Fruit fly (Drosophila melanogaster): ENCODE data around the gene CG11134.
A peak's percentile ranks its signal among the peaks of the same experiment; 100 is the strongest.

The CG11134 gene

DNA sequence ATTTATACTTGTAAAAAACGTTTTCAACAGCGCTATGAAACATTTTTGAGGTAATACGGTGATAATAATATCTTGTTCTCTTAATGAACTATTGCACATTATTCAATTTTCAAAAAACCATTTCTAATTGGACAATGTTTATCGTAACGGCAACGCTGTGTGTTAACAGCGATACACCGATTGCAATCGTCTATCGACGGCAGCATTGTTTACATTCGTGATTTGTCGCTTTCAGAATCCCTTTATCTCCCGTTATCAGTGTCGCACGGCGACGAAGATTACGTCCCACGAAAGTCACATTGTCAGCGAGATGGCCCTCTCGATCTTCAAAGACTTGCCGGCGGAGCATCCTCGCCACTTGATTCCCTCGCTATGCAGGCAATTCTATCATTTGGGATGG is at the start of gene CG11134:
CG11134 (plus strand) TSS at position 4 of the 400 bp plus-strand sequence.
- TF ChIP-seq h (optimal IDR thresholded peaks at IDR 0.05) (no peak), insv (optimal IDR thresholded peaks at IDR 0.05) (no peak), Sin3A (optimal IDR thresholded peaks at IDR 0.05) (no peak), psq (optimal IDR thresholded peaks at IDR 0.05) (no peak), ttk (optimal IDR thresholded peaks at IDR 0.05) (no peak), Myc (optimal IDR thresholded peaks at IDR 0.05) (no peak)

DNA sequence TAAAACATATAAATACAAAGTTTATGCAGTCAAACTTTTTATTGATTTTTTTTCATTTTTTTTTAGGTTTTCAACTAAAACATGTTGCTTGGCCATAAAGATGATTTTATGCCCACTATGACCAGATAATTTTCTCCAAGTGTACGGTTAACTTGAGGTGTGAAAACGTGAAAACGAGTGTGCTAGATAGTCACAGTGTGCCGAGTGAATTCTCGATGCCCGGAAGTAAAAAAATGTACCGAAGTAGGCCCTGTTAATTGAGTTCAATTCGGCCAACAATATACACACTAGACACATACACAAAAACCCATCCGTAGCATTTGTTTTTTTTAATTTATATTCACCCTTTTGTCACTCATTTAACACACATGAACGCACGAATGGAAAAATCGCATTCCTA is 45.8 kb upstream of the CG11134 start, which contains the start of gene Nna1:
Nna1 (plus strand) TSS at position 301 of the 400 bp plus-strand sequence.
- TF ChIP-seq h (optimal IDR thresholded peaks at IDR 0.05) = no peak

DNA sequence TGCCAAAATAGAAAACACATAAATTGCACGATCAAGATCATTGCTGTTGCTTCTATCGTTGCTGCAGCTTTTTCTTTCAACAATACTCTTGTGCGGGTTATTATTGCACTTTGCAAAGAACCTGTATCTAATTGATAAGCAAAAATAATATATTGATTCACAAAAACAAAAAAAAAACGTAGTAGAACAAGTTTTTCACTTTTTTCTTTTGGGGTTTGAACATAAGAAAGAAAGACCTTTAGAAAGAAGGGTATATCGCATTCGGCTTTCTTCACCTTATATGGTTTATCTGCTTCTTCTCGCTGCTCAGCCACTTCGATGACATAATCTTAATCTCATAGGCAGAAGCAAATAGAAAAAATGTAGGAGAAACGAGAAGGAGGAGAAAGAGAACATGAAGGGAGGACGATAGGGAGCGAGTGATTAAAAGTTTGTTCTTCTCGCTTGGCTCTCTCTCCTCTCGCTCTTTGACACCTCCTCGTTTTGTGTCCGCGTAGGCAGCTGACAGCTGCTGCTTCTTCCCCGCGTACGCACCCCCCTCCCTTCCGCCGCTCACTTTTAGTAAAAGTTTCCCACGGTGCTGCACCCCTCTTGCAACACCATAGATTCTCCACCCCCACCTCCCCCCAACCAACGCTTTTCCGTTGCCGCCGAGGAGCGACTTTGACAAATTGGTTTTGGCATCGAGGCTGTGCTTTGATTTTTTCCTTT is 38.9 kb upstream of the CG11134 start:
- no peak for TF ChIP-seq psq (optimal IDR thresholded peaks at IDR 0.05)
- TF ChIP-seq h (optimal IDR thresholded peaks at IDR 0.05) = no peak
- TF ChIP-seq insv (optimal IDR thresholded peaks at IDR 0.05) = no peak
- no peak for TF ChIP-seq ttk (optimal IDR thresholded peaks at IDR 0.05)
- no peak for TF ChIP-seq Myc (optimal IDR thresholded peaks at IDR 0.05)
- no peak for TF ChIP-seq Sin3A (optimal IDR thresholded peaks at IDR 0.05)

DNA sequence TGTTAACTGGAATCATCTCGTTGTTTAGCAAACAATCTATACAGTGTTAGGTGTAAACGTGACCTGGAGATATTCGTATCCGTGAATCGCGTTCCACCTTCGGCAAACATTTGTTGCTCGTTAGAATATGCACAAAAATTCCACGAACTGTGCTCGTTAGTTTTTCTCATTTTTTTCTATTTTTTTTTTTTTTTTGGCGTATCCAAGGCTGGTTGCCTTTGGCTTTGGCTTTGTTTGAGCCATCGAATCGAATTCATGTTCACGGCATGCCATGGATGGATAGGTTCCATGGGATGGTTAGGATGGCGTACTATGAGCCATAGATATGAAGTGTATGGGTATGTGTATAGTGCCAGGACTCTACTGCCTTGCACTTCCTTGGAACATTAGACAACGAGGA is 38.1 kb upstream of the CG11134 start:
- TF ChIP-seq Myc (optimal IDR thresholded peaks at IDR 0.05) (no peak), insv (optimal IDR thresholded peaks at IDR 0.05) (no peak), psq (optimal IDR thresholded peaks at IDR 0.05) (no peak), h (optimal IDR thresholded peaks at IDR 0.05) (no peak), ttk (optimal IDR thresholded peaks at IDR 0.05) (no peak), Sin3A (optimal IDR thresholded peaks at IDR 0.05) (no peak)

DNA sequence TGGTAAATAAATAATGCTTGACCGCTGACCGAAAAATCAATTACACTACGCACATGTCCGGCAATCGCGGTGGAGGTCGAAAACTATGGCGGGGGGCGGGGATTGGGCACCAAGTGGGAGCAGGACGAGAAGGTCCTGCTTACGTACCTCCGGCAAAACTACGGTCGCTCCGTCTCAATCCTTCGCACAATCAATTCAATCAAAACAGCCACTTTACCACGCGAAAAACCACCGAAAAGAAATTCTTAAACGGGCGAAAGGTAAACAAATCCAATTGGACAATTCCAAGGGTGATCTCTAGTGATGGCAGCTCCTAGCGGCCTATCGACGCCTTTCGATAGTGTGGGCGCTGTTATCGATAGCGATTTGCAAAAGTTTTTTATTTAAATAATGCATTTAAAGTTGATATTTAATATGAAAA is 19.8 kb upstream of the CG11134 start, which contains the start of gene Nadsyn:
Nadsyn (minus strand) TSS at position 304 of the 421 bp plus-strand sequence.
- no peak for TF ChIP-seq h (optimal IDR thresholded peaks at IDR 0.05)
- no peak for TF ChIP-seq psq (optimal IDR thresholded peaks at IDR 0.05)
- no peak for TF ChIP-seq insv (optimal IDR thresholded peaks at IDR 0.05)
- TF ChIP-seq Myc (optimal IDR thresholded peaks at IDR 0.05) = no peak
- TF ChIP-seq ttk (optimal IDR thresholded peaks at IDR 0.05) = no peak
- TF ChIP-seq Sin3A (optimal IDR thresholded peaks at IDR 0.05) = no peak

DNA sequence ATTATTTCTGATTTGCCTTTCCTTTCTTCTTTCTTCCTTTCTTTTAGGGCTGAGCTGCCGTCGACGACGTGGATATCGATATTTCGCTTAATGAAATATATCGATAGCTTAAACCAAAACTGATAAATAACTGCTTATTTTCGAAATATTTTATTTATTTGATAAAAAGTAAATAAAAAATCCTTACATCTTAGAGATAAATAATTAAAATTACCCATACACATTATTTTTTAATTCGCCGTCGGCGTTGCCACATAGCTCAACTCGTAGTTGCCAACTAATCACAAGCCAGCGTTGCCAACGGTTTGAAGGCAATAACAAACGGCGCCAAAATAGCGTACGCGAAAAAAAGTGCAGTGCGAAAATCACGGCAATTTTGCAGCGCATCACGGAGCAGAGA is 15.8 kb upstream of the CG11134 start, which contains the start of the genes Mrgn1 and mus101:
Mrgn1 (minus strand) TSS at position 44 of the 400 bp plus-strand sequence.
mus101 (plus strand) TSS at position 313 of the 400 bp plus-strand sequence.
- TF ChIP-seq Sin3A (optimal IDR thresholded peaks at IDR 0.05) (no peak), ttk (optimal IDR thresholded peaks at IDR 0.05) (no peak), psq (optimal IDR thresholded peaks at IDR 0.05) (no peak), Myc (optimal IDR thresholded peaks at IDR 0.05) (no peak), insv (optimal IDR thresholded peaks at IDR 0.05) (no peak), h (optimal IDR thresholded peaks at IDR 0.05) (no peak)

DNA sequence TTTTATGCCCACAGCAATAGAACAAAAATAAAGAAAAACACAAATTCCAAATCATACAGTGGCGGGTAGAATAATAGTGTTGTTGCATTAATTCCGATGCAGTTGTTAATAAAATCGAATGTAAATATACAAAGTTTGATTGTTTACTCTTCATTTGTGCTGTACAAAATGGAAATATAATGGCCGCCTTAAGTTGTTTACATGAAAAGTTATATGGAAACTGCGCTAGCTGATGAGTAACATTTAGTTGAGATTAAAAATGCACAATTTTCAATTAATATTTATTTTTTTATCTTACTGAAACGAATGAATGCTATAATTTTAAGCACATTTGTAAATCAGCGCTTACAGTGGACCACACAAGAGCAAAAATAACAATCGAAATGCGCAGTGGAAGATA is 2.9 kb upstream of the CG11134 start:
- no peak for TF ChIP-seq insv (optimal IDR thresholded peaks at IDR 0.05)
- no peak for TF ChIP-seq ttk (optimal IDR thresholded peaks at IDR 0.05)
- no peak for TF ChIP-seq h (optimal IDR thresholded peaks at IDR 0.05)
- no peak for TF ChIP-seq Myc (optimal IDR thresholded peaks at IDR 0.05)
- no peak for TF ChIP-seq Sin3A (optimal IDR thresholded peaks at IDR 0.05)
- no peak for TF ChIP-seq psq (optimal IDR thresholded peaks at IDR 0.05)

DNA sequence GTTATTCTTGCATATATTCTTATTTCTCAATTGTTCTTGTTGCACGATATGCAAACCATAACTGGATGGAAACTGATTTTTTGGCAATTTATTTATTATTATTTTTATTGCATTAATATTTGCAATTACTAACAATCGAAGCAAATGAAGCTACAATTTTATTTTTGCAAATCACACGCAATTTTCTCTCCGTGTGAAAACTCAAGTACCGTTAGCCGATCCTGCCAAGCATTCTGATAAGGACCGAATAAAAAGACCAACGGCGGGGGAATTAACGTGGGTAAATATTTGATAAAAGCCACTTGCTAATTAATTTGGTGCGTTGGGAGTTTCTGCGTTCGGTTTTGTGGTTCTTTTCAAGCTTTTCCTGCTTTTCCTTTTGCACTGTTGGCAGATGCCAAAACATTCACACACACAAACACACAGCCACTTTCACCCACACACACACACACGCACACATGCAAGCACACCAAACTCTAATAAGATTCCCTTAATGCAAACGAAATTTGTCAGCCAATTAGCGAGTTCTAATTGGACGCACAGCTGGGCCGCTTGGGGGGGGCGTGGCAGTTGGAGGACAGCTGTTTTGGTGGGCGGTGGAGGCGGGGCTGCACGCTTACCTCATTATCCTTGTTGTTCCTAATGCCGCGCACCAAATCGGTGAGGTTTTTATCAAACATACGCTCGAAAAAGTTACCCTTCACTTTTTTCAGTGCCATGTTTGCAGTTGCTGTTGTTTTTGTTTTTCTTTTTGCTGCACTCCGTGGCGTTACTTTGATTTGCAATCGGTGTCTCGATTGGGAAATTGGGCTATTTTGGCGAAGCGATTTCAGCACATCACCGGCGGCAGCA is 2.2 kb upstream of the CG11134 start:
- TF ChIP-seq psq (optimal IDR thresholded peaks at IDR 0.05) (no peak), ttk (optimal IDR thresholded peaks at IDR 0.05) (no peak), Sin3A (optimal IDR thresholded peaks at IDR 0.05) (no peak), Myc (optimal IDR thresholded peaks at IDR 0.05) (no peak), h (optimal IDR thresholded peaks at IDR 0.05) (no peak), insv (optimal IDR thresholded peaks at IDR 0.05) (no peak)

DNA sequence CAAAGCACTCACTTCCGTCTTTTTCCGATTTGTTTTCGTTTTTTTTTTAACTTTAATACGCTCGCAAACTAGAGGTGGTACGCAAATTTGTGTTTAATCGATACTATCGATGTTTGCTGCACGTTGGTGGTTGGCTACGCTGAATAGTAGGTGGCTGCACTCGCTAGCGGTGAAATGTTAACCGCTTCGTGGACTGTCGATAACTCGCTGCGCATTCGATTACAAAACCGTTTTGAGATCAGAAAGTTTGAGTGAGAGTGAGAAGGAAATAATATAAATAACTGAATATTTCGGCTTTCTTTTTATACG is 1.6 kb upstream of the CG11134 start, which contains the start of gene g:
g (minus strand) TSS at position 105 of the 309 bp plus-strand sequence.
- TF ChIP-seq Myc (optimal IDR thresholded peaks at IDR 0.05) (no peak), Sin3A (optimal IDR thresholded peaks at IDR 0.05) (no peak), psq (optimal IDR thresholded peaks at IDR 0.05) (no peak), h (optimal IDR thresholded peaks at IDR 0.05) (no peak), insv (optimal IDR thresholded peaks at IDR 0.05) (no peak), ttk (optimal IDR thresholded peaks at IDR 0.05) (no peak)

DNA sequence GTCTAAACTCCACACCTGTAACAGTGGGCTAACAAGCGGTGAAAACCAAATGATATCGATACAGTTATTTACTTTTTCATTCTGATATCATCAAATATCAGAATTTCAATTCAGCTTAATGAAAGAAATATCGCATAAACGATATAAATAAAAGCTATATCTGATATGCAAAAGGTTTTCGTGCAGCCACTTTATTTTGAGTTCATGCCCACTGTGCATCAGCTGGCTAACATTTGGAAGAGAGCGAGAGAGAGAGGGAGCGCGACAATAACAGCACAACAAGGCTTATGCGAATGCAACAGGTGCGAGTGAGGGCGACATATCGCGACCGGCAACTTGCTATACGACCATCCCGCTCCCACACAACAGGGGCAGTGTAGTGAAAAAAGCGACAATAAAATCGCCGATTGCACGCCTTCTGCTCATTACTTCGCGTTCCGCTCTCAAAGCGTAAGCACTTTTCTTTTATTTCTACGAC is 1.7 kb downstream of the CG11134 start, which contains the start of gene CG11151:
CG11151 (plus strand) TSS at position 334 of the 478 bp plus-strand sequence.
- peak; percentile 34 for TF ChIP-seq insv (optimal IDR thresholded peaks at IDR 0.05)
- TF ChIP-seq Sin3A (optimal IDR thresholded peaks at IDR 0.05) = no peak

DNA sequence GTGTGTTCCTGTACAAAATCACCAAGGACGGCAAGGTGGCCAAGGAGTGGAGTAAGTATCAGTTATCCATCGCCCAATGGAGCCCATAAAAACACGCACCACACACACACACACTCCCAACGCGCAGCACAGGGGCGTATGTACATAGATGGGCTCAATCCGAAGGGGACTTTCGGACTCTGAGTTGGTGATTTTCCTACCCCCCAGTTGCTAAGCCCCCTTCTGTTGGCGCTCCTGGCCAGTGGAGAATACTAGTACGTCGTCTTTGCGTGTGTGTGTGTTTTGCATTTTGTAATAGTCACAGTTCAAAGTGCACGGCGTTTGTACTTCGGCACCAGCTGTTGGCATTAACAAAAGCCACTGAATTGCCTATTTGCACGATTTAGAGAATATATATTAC is 2.3 kb downstream of the CG11134 start:
- no peak for TF ChIP-seq Sin3A (optimal IDR thresholded peaks at IDR 0.05)
- no peak for TF ChIP-seq psq (optimal IDR thresholded peaks at IDR 0.05)

DNA sequence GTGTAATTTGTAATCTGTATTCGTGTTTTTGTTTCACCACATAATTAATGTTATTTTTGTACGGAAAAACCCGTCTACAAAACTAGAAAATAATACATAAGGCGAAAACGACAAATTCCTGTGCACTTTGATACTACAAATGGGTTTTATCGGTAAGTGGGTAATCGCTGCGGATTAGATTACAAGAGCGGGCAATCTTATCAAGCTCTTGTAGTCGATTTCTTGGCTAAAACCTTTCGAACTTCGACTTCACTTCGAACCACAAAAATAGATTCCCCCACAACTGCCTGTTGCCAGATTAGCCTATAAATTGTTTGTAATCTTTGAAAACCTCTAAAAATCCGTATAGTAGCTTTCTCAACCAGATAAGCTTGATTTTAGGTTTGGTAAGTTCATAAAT is 3.2 kb downstream of the CG11134 start:
- TF ChIP-seq ttk (optimal IDR thresholded peaks at IDR 0.05) = no peak
- no peak for TF ChIP-seq h (optimal IDR thresholded peaks at IDR 0.05)
- no peak for TF ChIP-seq Sin3A (optimal IDR thresholded peaks at IDR 0.05)
- no peak for TF ChIP-seq insv (optimal IDR thresholded peaks at IDR 0.05)
- no peak for TF ChIP-seq Myc (optimal IDR thresholded peaks at IDR 0.05)
